Fruit fly (Drosophila melanogaster) whole organism, pupa: ENCODE measurements around the gene CG4991.
A peak's percentile ranks its signal among the peaks of the same experiment; 100 is the strongest.

ENCODE experiments used
- CG10348 ChIP-seq: fragments of 200-800 bp; sonication (Bioruptor generic); IDR thresholded peaks from 2 replicates; pipeline ENCODE4 v1.3.6; 2022; ENCODE audit warnings: missing biosample characterization, missing genetic modification characterization
- CG12605 ChIP-seq: fragments of 200-800 bp; sonication (Bioruptor generic); IDR thresholded peaks from 2 replicates; pipeline ENCODE4 v1.3.6; 2022; ENCODE audit warnings: missing biosample characterization, missing genetic modification characterization
- CG13204 ChIP-seq: fragments of 200-800 bp; sonication (Bioruptor generic); optimal IDR thresholded peaks from 2 replicates; lab custom pipeline; 2018; ENCODE audit warnings: missing biosample characterization, mild to moderate bottlenecking, missing genetic modification characterization, moderate library complexity
- CG14655 ChIP-seq: fragments of 200-800 bp; sonication (Bioruptor generic); optimal IDR thresholded peaks from 3 replicates; lab custom pipeline; 2017; ENCODE audit warnings: mild to moderate bottlenecking, missing biosample characterization, missing genetic modification reagents, missing genetic modification characterization
- CG15710 ChIP-seq: fragments of 200-800 bp; sonication (Bioruptor generic); optimal IDR thresholded peaks from 2 replicates; lab custom pipeline; 2018; ENCODE audit warnings: missing biosample characterization, mild to moderate bottlenecking, missing genetic modification characterization, moderate library complexity
- CG17806 ChIP-seq: fragments of 200-800 bp; sonication (Bioruptor generic); optimal IDR thresholded peaks from 2 replicates; lab custom pipeline; 2018; ENCODE audit warnings: missing biosample characterization, mild to moderate bottlenecking, missing genetic modification characterization, moderate library complexity
- CG32121 ChIP-seq: fragments of 200-800 bp; sonication (Bioruptor generic); IDR thresholded peaks from 2 replicates; pipeline ENCODE4 v1.3.6; 2022; ENCODE audit warnings: missing biosample characterization, missing genetic modification characterization
- CG34367 ChIP-seq: fragments of 200-800 bp; sonication (Bioruptor generic); optimal IDR thresholded peaks from 2 replicates; lab custom pipeline; 2018; ENCODE audit warnings: missing biosample characterization, mild to moderate bottlenecking, missing genetic modification characterization
- CG4496 ChIP-seq: fragments of 200-800 bp; sonication (Bioruptor generic); IDR thresholded peaks from 3 replicates; pipeline ENCODE4 v1.3.6; 2022; ENCODE audit warnings: missing biosample characterization, missing genetic modification characterization
- CG8159 ChIP-seq: fragments of 200-800 bp; sonication (Bioruptor generic); optimal IDR thresholded peaks from 3 replicates; lab custom pipeline; 2018; ENCODE audit warnings: missing biosample characterization, mild to moderate bottlenecking, missing genetic modification characterization, moderate library complexity
- CG8301 ChIP-seq: fragments of 200-800 bp; sonication (Bioruptor generic); optimal IDR thresholded peaks from 2 replicates; lab custom pipeline; 2018; ENCODE audit warnings: missing biosample characterization, mild to moderate bottlenecking, missing genetic modification characterization
- CG9948 ChIP-seq: fragments of 200-800 bp; sonication (Bioruptor generic); optimal IDR thresholded peaks from 2 replicates; lab custom pipeline; 2018; ENCODE audit warnings: missing biosample characterization, mild to moderate bottlenecking, missing genetic modification characterization, moderate library complexity
- D1 ChIP-seq: fragments of 200-800 bp; sonication (Bioruptor generic); optimal IDR thresholded peaks from 2 replicates; lab custom pipeline; 2018; ENCODE audit warnings: missing biosample characterization, mild to moderate bottlenecking, missing genetic modification characterization, moderate library complexity
- EcR ChIP-seq: fragments of 200-800 bp; sonication (Bioruptor generic); optimal IDR thresholded peaks from 3 replicates; lab custom pipeline; 2019; ENCODE audit warnings: missing biosample characterization, missing genetic modification characterization, mild to moderate bottlenecking, moderate library complexity, missing genetic modification reagents
- Ets98B ChIP-seq: fragments of 200-800 bp; sonication (Bioruptor generic); IDR thresholded peaks from 2 replicates; pipeline ENCODE4 v1.3.6; 2022; ENCODE audit warnings: missing biosample characterization, missing genetic modification characterization
- Pif1A ChIP-seq: fragments of 200-800 bp; sonication (Bioruptor generic); optimal IDR thresholded peaks from 3 replicates; lab custom pipeline; 2016; ENCODE audit warnings: missing biosample characterization, missing genetic modification characterization
- Pif1B ChIP-seq: fragments of 200-800 bp; sonication (Bioruptor generic); optimal IDR thresholded peaks from 3 replicates; lab custom pipeline; 2016; ENCODE audit warnings: missing biosample characterization, missing genetic modification characterization
- Snoo ChIP-seq: fragments of 200-800 bp; sonication (Bioruptor generic); optimal IDR thresholded peaks from 3 replicates; lab custom pipeline; 2017; ENCODE audit warnings: missing biosample characterization, mild to moderate bottlenecking, missing genetic modification characterization, inconsistent platforms
- fd96Ca ChIP-seq: fragments of 200-800 bp; sonication (Bioruptor generic); IDR thresholded peaks from 3 replicates; pipeline ENCODE4 v1.3.6; 2022; ENCODE audit warnings: missing biosample characterization, missing genetic modification characterization
- gl ChIP-seq: fragments of 200-800 bp; sonication (Bioruptor generic); optimal IDR thresholded peaks from 2 replicates; lab custom pipeline; 2018; ENCODE audit warnings: missing biosample characterization, mild to moderate bottlenecking, missing genetic modification characterization
- rn ChIP-seq: fragments of 200-800 bp; sonication (Bioruptor generic); IDR thresholded peaks from 2 replicates; pipeline ENCODE4 v1.3.6; 2022; ENCODE audit warnings: missing biosample characterization, missing genetic modification characterization

CG4991 gene

DNA sequence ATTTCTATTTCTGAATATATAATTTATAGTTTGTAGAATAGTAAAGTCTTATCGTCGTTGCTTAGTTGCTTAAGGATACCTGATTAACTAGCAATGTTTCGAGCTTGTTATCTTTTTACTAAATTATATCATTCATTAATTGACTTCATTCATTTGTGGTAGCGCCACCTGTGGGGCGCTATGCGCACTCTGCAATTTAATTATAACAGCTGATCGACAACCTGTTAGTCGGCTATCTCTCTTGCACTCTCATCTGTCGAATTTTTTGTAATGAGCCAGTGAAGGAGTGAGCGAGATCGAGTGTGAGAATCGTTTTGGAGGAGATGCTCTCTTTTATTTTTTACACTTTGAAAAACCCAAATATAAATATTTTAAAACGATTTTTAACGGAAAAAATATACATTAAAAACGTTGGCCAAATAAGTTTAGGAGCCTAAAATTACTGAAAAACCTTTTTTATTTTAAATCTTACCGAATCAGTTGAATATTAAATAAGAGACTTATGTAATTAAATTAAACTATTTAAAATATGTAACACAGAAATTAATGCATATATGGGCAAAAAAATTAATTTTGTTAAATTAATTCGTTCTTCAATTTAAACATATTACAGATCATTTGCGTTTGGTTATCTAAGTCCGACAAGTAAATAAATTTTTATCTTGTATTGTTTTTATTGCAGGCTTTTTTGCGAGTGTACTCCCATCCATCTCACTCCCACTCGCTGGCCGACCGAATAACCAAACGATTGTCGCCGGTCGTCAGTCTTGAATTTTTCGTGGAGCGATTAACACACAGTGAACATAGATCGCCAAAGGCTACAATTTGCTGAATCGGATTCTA, at the start of gene CG4991, which contains the start of gene CG16700:
Gene CG4991, plus strand, starts transcription at position 793 of the 843 bp plus-strand sequence.
Gene CG16700, plus strand, starts transcription at position 793 of the 843 bp plus-strand sequence.
- peak; percentile 66 for TF ChIP-seq CG8301 (tag; lab: Kevin White, UChicago)
- TF ChIP-seq Ets98B: no peak
- TF ChIP-seq Snoo: peak; percentile 75
- peak; percentile 42; the same call in 1 of the 3 replicates for TF ChIP-seq fd96Ca (GFP tag; lab: Robert Waterston, UW)
- TF ChIP-seq CG9948 (tag; lab: Kevin White, UChicago): peak; percentile 62
- peak; percentile 43 for TF ChIP-seq CG34367 (tag; lab: Kevin White, UChicago)
- TF ChIP-seq Pif1A (GFP tag; lab: Kevin White, UChicago): peak; percentile 9
- peak; percentile 45 for TF ChIP-seq Pif1B (GFP tag; lab: Kevin White, UChicago)
- peak; percentile 53 for TF ChIP-seq CG32121 (GFP tag; lab: Robert Waterston, UW)
- TF ChIP-seq CG12605: 0 out of 2 replicates have a peak, but pooled peaks have one; percentile 21
- TF ChIP-seq CG17806 (tag; lab: Kevin White, UChicago): peak; percentile 57
- TF ChIP-seq CG4496 (GFP tag; lab: Robert Waterston, UW): peak; percentile 62; the same call in 2 of the 3 replicates
- TF ChIP-seq CG14655 (GFP tag; lab: Kevin White, UChicago): peak; percentile 75
- peak; percentile 79 for TF ChIP-seq CG8159 (tag; lab: Kevin White, UChicago)
- TF ChIP-seq EcR: no peak
- peak; percentile 12 for TF ChIP-seq CG13204
- no peak for TF ChIP-seq CG10348 (GFP tag; lab: Robert Waterston, UW)
- no peak for TF ChIP-seq rn
- no peak for TF ChIP-seq gl
- TF ChIP-seq CG15710 (tag; lab: Kevin White, UChicago): peak; percentile 72
- TF ChIP-seq D1 (tag; lab: Kevin White, UChicago): peak; percentile 49

DNA sequence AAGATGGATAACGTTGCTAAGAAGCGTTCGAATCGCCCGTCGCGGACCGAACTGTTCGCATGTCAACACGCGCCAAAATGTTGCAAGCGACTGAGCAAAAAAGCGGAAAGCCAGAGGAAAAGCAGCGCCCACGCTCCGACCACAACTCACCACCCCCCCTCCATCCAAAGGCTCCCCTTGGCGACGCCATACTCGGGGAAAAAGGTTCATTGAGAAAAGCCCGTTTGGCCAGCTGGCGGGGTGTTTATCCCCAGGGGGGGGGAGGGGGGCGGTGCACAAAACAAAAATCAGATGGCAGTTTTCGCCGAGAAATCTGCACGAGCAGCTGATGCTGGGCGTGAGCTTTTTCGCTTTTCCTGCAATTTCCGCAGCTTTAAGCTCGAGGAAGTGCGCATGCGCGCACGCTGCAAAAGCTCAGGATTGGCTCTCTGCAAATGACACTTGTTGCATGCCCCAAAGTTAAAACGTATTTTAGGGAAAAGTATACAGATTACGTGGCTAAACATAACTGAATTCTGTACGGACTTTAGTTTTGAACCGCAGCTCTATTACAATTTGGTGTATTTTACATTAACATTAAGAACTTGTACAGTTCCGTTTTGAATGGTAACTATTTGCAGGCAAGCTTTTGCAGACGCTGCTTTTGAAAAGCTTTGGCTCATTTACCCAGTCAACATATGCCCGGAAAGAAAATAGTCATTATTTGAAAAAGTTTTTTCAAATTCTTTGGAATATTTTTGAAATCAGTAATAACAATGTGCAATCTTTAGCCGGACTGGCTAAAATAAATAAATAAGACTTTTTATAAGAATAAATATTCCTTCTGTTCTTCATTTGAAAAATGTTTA, 43.7 kb upstream of the CG4991 start:
- TF ChIP-seq CG12605: peak; percentile 70
- TF ChIP-seq rn: no peak

dm6 chrX:17066632-17067031, 25.0 kb upstream of the CG4991 start, which contains the start of gene CG45002:
TSS of gene CG45002 (minus strand) at chrX:17066732.
- TF ChIP-seq CG8301 (tag; lab: Kevin White, UChicago) (no peak), gl (no peak), CG12605 (0 out of 2 replicates have a peak, but pooled peaks have one; percentile 34)

dm6 chrX:17068423-17068822, 23.2 kb upstream of the CG4991 start, which contains the start of gene CG43077:
TSS of gene CG43077 (minus strand) at chrX:17068523.
- no peak for TF ChIP-seq Pif1B (GFP tag; lab: Kevin White, UChicago)
- no peak for TF ChIP-seq rn
- TF ChIP-seq CG34367 (tag; lab: Kevin White, UChicago): no peak
- TF ChIP-seq CG17806 (tag; lab: Kevin White, UChicago): no peak
- no peak for TF ChIP-seq fd96Ca (GFP tag; lab: Robert Waterston, UW)
- no peak for TF ChIP-seq Snoo
- no peak for TF ChIP-seq CG32121 (GFP tag; lab: Robert Waterston, UW)
- TF ChIP-seq CG8301 (tag; lab: Kevin White, UChicago): no peak
- no peak for TF ChIP-seq CG10348 (GFP tag; lab: Robert Waterston, UW)
- no peak for TF ChIP-seq CG4496 (GFP tag; lab: Robert Waterston, UW)
- TF ChIP-seq D1 (tag; lab: Kevin White, UChicago): no peak
- TF ChIP-seq CG15710 (tag; lab: Kevin White, UChicago): no peak
- TF ChIP-seq CG13204: no peak
- TF ChIP-seq CG9948 (tag; lab: Kevin White, UChicago): no peak
- no peak for TF ChIP-seq CG12605
- no peak for TF ChIP-seq gl

DNA sequence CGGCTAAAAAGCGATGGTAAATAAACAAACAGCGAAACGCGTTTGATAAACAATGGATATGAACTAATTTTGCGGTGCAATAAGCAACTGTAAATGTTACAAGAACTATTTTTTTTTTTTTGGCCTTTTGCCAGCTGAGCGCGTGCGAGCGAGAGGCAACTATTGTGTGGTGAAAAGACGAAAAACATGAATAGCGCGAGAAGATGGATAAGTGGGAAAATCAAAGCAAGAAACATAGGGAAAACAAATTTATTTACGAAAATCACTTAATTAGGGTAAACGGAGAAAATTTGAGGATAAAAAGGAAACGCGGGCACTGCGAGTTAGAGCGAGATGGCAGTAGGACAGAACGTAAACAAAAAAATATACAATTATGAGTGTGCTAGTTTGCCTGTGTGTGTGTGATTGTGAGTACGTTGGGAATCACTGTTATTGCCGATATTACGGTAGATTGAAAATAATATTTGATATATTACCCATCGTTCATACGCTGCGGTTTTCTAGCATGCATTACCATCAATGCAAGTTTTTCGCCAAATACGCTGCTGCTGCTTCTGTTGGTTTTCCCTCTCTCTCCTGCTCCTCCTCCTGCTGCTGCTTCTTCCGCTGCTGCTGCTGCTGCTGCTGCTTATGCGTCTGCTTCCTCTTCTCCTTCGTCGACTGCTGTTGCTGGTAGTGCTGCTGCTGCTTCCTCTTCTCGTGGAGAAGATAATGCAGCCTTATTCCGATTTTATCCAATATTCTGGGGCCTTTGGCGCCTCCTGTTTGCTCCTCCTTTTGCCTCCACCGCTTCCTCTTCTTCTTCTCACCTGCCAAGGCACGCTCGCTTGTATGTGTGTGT, 15.0 kb upstream of the CG4991 start:
- TF ChIP-seq CG32121 (GFP tag; lab: Robert Waterston, UW): no peak
- peak; percentile 9; the same call in 1 of the 3 replicates for TF ChIP-seq CG4496 (GFP tag; lab: Robert Waterston, UW)
